Worm (Caenorhabditis elegans) whole organism, late embryonic: Measurements from ENCODE around the gene K09D9.1.

Source experiments
- C08G9.2 ChIP-seq: sonication (generic microtip); optimal IDR thresholded peaks from 2 replicates; lab custom pipeline; 2016; ENCODE audit warnings: mild to moderate bottlenecking, missing genetic modification characterization, moderate library complexity, missing compliant biosample characterization
- K02D7.2 ChIP-seq: sonication (generic microtip); optimal IDR thresholded peaks from 2 replicates; lab custom pipeline; 2017; ENCODE audit warnings: mild to moderate bottlenecking, missing genetic modification characterization, missing compliant biosample characterization
- K09A11.1 ChIP-seq: sonication (generic microtip); optimal IDR thresholded peaks from 2 replicates; lab custom pipeline; 2017; ENCODE audit warnings: antibody characterized with exemption, mild to moderate bottlenecking, missing genetic modification characterization, missing compliant biosample characterization; ENCODE audit not compliant: insufficient read depth
- T23F11.4 ChIP-seq: fragments of 200-800 bp; sonication (Bioruptor generic); optimal IDR thresholded peaks from 2 replicates; lab custom pipeline; 2018; ENCODE audit warnings: mild to moderate bottlenecking, missing genetic modification characterization, missing compliant biosample characterization
- ahr-1 ChIP-seq: sonication (generic microtip); optimal IDR thresholded peaks from 2 replicates; lab custom pipeline; 2016; ENCODE audit warnings: missing genetic modification characterization, missing compliant biosample characterization
- ama-1 ChIP-seq: fragments of 150-350 bp; optimal IDR thresholded peaks from 2 replicates; lab custom pipeline; 2014
- ceh-14 ChIP-seq: sonication (generic microtip); optimal IDR thresholded peaks from 2 replicates; lab custom pipeline; 2016; ENCODE audit warnings: missing genotype, missing genetic modification characterization, missing compliant biosample characterization
- ceh-24 ChIP-seq: sonication (generic microtip); optimal IDR thresholded peaks from 2 replicates; lab custom pipeline; 2016; ENCODE audit warnings: mild to moderate bottlenecking, missing genetic modification characterization, missing compliant biosample characterization
- ceh-30 ChIP-seq: fragments of 150-350 bp; optimal IDR thresholded peaks from 2 replicates; lab custom pipeline; 2014; ENCODE audit warnings: missing biosample characterization, missing genetic modification characterization
- ceh-31 ChIP-seq: sonication (generic microtip); optimal IDR thresholded peaks from 2 replicates; lab custom pipeline; 2016; ENCODE audit warnings: missing genetic modification characterization, missing compliant biosample characterization
- ceh-34 ChIP-seq: sonication (generic microtip); optimal IDR thresholded peaks from 2 replicates; lab custom pipeline; 2016; ENCODE audit warnings: mild to moderate bottlenecking, missing genetic modification characterization, missing compliant biosample characterization
- ceh-48 ChIP-seq: sonication (generic microtip); optimal IDR thresholded peaks from 2 replicates; lab custom pipeline; 2016; ENCODE audit warnings: missing genetic modification characterization, inconsistent platforms, missing compliant biosample characterization
- ceh-6 ChIP-seq: fragments of 200-800 bp; sonication (Bioruptor generic); optimal IDR thresholded peaks from 2 replicates; lab custom pipeline; 2018; ENCODE audit warnings: mild to moderate bottlenecking, missing genetic modification characterization, missing compliant biosample characterization
- dmd-4 ChIP-seq: sonication (generic microtip); optimal IDR thresholded peaks from 2 replicates; lab custom pipeline; 2016; ENCODE audit warnings: borderline replicate concordance, missing genetic modification characterization, missing compliant biosample characterization
- elt-2 ChIP-seq: sonication (generic microtip); optimal IDR thresholded peaks from 2 replicates; lab custom pipeline; 2016; ENCODE audit warnings: missing genetic modification reagents, missing genetic modification characterization, missing compliant biosample characterization
- eyg-1 ChIP-seq: sonication (generic microtip); optimal IDR thresholded peaks from 2 replicates; lab custom pipeline; 2016; ENCODE audit warnings: missing genotype, missing genetic modification characterization, missing compliant biosample characterization
- fax-1 ChIP-seq: sonication (generic microtip); optimal IDR thresholded peaks from 2 replicates; lab custom pipeline; 2016; ENCODE audit warnings: missing genotype, missing genetic modification characterization, missing compliant biosample characterization
- fkh-10 ChIP-seq: fragments of 150-350 bp; optimal IDR thresholded peaks from 2 replicates; lab custom pipeline; 2014; ENCODE audit warnings: missing biosample characterization, missing genetic modification reagents, missing genetic modification characterization
- hlh-15 ChIP-seq: sonication (generic microtip); optimal IDR thresholded peaks from 2 replicates; lab custom pipeline; 2016; ENCODE audit warnings: missing genetic modification characterization, missing compliant biosample characterization
- hlh-6 ChIP-seq: sonication (generic microtip); optimal IDR thresholded peaks from 2 replicates; lab custom pipeline; 2016; ENCODE audit warnings: missing genotype, missing genetic modification characterization, missing compliant biosample characterization
- lin-11 ChIP-seq: fragments of 200-800 bp; sonication (Bioruptor generic); optimal IDR thresholded peaks from 2 replicates; lab custom pipeline; 2018; ENCODE audit warnings: mild to moderate bottlenecking, missing genetic modification characterization, missing compliant biosample characterization
- madf-2 ChIP-seq: sonication (generic microtip); optimal IDR thresholded peaks from 2 replicates; lab custom pipeline; 2017; ENCODE audit warnings: missing genetic modification characterization, missing compliant biosample characterization
- nfya-1 ChIP-seq: sonication (generic microtip); optimal IDR thresholded peaks from 2 replicates; lab custom pipeline; 2017; ENCODE audit warnings: missing genetic modification characterization, mild to moderate bottlenecking, missing compliant biosample characterization, antibody characterized with exemption, moderate library complexity
- nhr-11 ChIP-seq: fragments of 150-350 bp; optimal IDR thresholded peaks from 2 replicates; lab custom pipeline; 2014; ENCODE audit warnings: missing biosample characterization, missing genetic modification characterization
- npax-4 ChIP-seq: sonication (generic microtip); optimal IDR thresholded peaks from 2 replicates; lab custom pipeline; 2016; ENCODE audit warnings: missing genetic modification characterization, missing compliant biosample characterization
- pax-1 ChIP-seq: fragments of 150-350 bp; optimal IDR thresholded peaks from 2 replicates; lab custom pipeline; 2014; ENCODE audit warnings: missing biosample characterization, missing genetic modification characterization
- pha-2 ChIP-seq: sonication (generic microtip); optimal IDR thresholded peaks from 2 replicates; lab custom pipeline; 2017; ENCODE audit warnings: mild to moderate bottlenecking, missing genetic modification characterization, missing compliant biosample characterization
- pqm-1 ChIP-seq: sonication (generic microtip); optimal IDR thresholded peaks from 2 replicates; lab custom pipeline; 2016; ENCODE audit warnings: missing genetic modification characterization, missing compliant biosample characterization
- ref-2 ChIP-seq: sonication (generic microtip); optimal IDR thresholded peaks from 2 replicates; lab custom pipeline; 2016; ENCODE audit warnings: missing genetic modification characterization, missing compliant biosample characterization
- sdc-2 ChIP-seq: sonication (generic microtip); optimal IDR thresholded peaks from 2 replicates; lab custom pipeline; 2016; ENCODE audit warnings: missing genotype, missing genetic modification characterization, missing compliant biosample characterization
- tbx-2 ChIP-seq: sonication (generic microtip); optimal IDR thresholded peaks from 2 replicates; lab custom pipeline; 2016; ENCODE audit warnings: missing genetic modification characterization, missing compliant biosample characterization
- tbx-7 ChIP-seq: sonication (generic microtip); optimal IDR thresholded peaks from 2 replicates; lab custom pipeline; 2016; ENCODE audit warnings: missing genotype, missing genetic modification characterization, missing compliant biosample characterization
- ttx-3 ChIP-seq: sonication (generic microtip); optimal IDR thresholded peaks from 2 replicates; lab custom pipeline; 2016; ENCODE audit warnings: missing genetic modification reagents, missing genetic modification characterization, missing compliant biosample characterization
- unc-3 ChIP-seq, 2 experiments: fragments of 200-800 bp in 1 of 2; sonication (Bioruptor generic) in 1 of 2; sonication (generic microtip) in 1 of 2; conservative IDR thresholded peaks in 1 of 2; optimal IDR thresholded peaks in 1 of 2; 2 replicates each; pipeline versions ENCODE4 v1.3.6 to Lab custom; 2016 to 2022; ENCODE audit warnings: missing compliant biosample characterization in 2 of 2, missing genetic modification characterization in 2 of 2, missing genetic modification reagents in 1 of 2
- unc-42 ChIP-seq: sonication (generic microtip); optimal IDR thresholded peaks from 2 replicates; lab custom pipeline; 2016; ENCODE audit warnings: missing genotype, missing genetic modification characterization, missing compliant biosample characterization
- zip-5 ChIP-seq: sonication (generic microtip); optimal IDR thresholded peaks from 2 replicates; lab custom pipeline; 2016; ENCODE audit warnings: missing genetic modification characterization, missing compliant biosample characterization

K09D9.1 gene

DNA sequence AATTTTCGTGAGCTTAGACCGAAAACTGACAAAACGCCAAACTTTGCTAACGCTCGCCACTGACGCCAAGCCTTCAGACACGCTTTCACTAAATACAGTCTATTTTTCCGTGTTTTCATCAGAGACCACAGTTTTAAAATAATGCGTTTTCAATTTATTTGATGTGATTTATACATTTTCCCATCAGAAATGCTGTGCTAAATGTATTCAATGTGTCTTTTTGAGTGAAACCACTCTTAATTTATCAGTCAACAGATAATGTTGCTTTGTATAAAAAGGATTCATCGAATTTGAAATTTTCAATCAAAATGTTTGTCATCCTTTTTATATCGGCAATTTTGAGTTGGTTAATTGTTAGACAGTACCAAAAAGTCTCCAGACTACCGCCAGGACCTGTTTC lies 6.5 kb downstream of the K09D9.1 start, which contains the start of gene cyp-35A4:
Gene cyp-35A4, plus strand, starts transcription at position 301 of the 400 bp plus-strand sequence.
- no peak for TF ChIP-seq ceh-31 (tag; lab: Kevin White, UChicago)
- no peak for TF ChIP-seq K02D7.2 (tag; lab: Kevin White, UChicago)
- no peak for TF ChIP-seq ahr-1 (tag; lab: Kevin White, UChicago)
- TF ChIP-seq ref-2 (tag; lab: Kevin White, UChicago), result no peak
- TF ChIP-seq nhr-11 (tag; lab: Kevin White, UChicago), result no peak
- no peak for TF ChIP-seq ttx-3 (tag; lab: Kevin White, UChicago)
- TF ChIP-seq K09A11.1, result no peak
- TF ChIP-seq C08G9.2 (tag; lab: Kevin White, UChicago), result no peak
- TF ChIP-seq ceh-30, result no peak
- no peak for TF ChIP-seq eyg-1 (tag; lab: Kevin White, UChicago)
- no peak for TF ChIP-seq unc-3 (GFP tag; conservative IDR thresholded peaks at IDR 0.05; lab: Robert Waterston, UW)
- TF ChIP-seq unc-3 (tag; optimal IDR thresholded peaks at IDR 0.05; lab: Kevin White, UChicago), result no peak
- TF ChIP-seq T23F11.4 (GFP tag; lab: Kevin White, UChicago), result no peak
- TF ChIP-seq sdc-2 (tag; lab: Kevin White, UChicago), result no peak
- TF ChIP-seq hlh-15 (tag; lab: Kevin White, UChicago), result no peak
- no peak for TF ChIP-seq zip-5

ce11 chrV:4034303-4034702 lies 9.5 kb downstream of the K09D9.1 start, which contains the start of gene C49G7.7:
Gene C49G7.7 (plus strand): TSS chrV:4034476.
- no peak for TF ChIP-seq tbx-2 (tag; lab: Kevin White, UChicago)

DNA sequence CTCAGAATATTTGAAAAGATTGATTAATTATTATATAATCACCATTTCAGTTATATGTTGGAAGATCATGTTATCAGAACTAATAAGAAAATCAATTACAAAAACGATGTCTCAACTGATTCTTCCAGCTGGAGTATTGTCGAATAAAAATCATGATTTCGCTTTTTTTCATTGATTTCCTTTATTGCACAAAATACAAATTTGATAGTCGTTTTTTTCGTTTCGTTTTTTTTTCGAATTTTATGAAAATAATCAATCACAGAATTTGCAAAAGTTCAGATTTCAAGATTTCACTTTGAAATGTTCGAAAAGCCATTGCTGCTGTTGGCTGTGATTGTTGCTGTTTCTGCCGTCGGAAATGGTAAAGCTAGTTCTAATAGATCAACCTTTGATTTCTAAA lies 11.0 kb downstream of the K09D9.1 start, which contains the start of gene C49G7.13:
Gene C49G7.13, plus strand, starts transcription at position 301 of the 400 bp plus-strand sequence.
- TF ChIP-seq pqm-1 (tag; lab: Kevin White, UChicago) (no peak), elt-2 (tag; lab: Kevin White, UChicago) (no peak), hlh-15 (tag; lab: Kevin White, UChicago) (no peak), K02D7.2 (tag; lab: Kevin White, UChicago) (no peak), ama-1 (lab: Kevin White, UChicago) (no peak), sdc-2 (tag; lab: Kevin White, UChicago) (no peak), ceh-6 (no peak), unc-3 (GFP tag; conservative IDR thresholded peaks at IDR 0.05; lab: Robert Waterston, UW) (no peak), unc-3 (tag; optimal IDR thresholded peaks at IDR 0.05; lab: Kevin White, UChicago) (no peak), pax-1 (no peak), ttx-3 (tag; lab: Kevin White, UChicago) (no peak), hlh-6 (tag; lab: Kevin White, UChicago) (no peak), T23F11.4 (GFP tag; lab: Kevin White, UChicago) (no peak), K09A11.1 (no peak), fax-1 (no peak), madf-2 (tag; lab: Kevin White, UChicago) (no peak)

- TF ChIP-seq tbx-2 (tag; lab: Kevin White, UChicago) (no peak), eyg-1 (tag; lab: Kevin White, UChicago) (no peak), dmd-4 (tag; lab: Kevin White, UChicago) (no peak), nfya-1 (tag; lab: Kevin White, UChicago) (no peak), lin-11 (tag; lab: Kevin White, UChicago) (no peak), ceh-48 (tag; lab: Kevin White, UChicago) (no peak)
- TF ChIP-seq, all 69 proteins: peak for 0
These were observed 13.3 kb downstream of the K09D9.1 start, which contains the start of gene C49G7.12 for ce11 chrV:4038110-4038509. Gene C49G7.12 (plus strand): TSS chrV:4038410.

DNA sequence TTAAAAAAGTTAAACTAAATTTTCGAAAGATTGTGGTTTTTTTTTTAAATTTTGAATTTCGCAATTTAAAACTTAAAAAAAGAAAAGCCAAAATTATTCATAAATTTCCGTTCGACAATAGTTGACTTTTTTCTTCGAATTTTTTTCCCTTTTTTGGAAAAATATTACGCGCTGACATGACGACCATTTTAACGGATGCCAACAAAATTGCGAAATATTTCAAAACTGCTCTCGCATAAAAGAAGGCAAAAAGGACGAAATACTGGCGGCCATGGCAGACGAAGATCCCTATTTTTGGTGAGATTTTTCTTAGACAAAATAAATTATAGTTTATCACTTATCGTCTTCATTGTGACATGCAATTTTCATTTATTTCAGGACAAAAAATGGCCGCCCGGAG lies 13.7 kb downstream of the K09D9.1 start:
- TF ChIP-seq pqm-1 (tag; lab: Kevin White, UChicago) (no peak), unc-42 (tag; lab: Kevin White, UChicago) (no peak), tbx-2 (tag; lab: Kevin White, UChicago) (no peak), K09A11.1 (no peak), elt-2 (tag; lab: Kevin White, UChicago) (no peak), ceh-34 (tag; lab: Kevin White, UChicago) (no peak), K02D7.2 (tag; lab: Kevin White, UChicago) (no peak), T23F11.4 (GFP tag; lab: Kevin White, UChicago) (no peak), ceh-48 (tag; lab: Kevin White, UChicago) (no peak), pha-2 (tag; lab: Kevin White, UChicago) (no peak), ceh-14 (tag; lab: Kevin White, UChicago) (no peak), tbx-7 (no peak), npax-4 (tag; lab: Kevin White, UChicago) (no peak), sdc-2 (tag; lab: Kevin White, UChicago) (no peak), ceh-24 (tag; lab: Kevin White, UChicago) (no peak), hlh-6 (tag; lab: Kevin White, UChicago) (no peak), fkh-10 (no peak)
